Worm (Caenorhabditis elegans): ENCODE measurements around the gene H39E23.2.

Gene H39E23.2

ce11 chrV:14110042-14110441 lies at the start of gene H39E23.2:
Gene H39E23.2, plus strand, starts transcription at chrV:14110342.
- no peak for TF ChIP-seq spr-1 (tag; optimal IDR thresholded peaks at IDR 0.05)
- TF ChIP-seq nhr-28 (tag; optimal IDR thresholded peaks at IDR 0.05): no peak
- no peak for TF ChIP-seq cey-2 (tag; optimal IDR thresholded peaks at IDR 0.05; ENCODE audit: borderline replicate concordance, insufficient read depth)
- no peak for TF ChIP-seq nhr-11 (tag; optimal IDR thresholded peaks at IDR 0.05)
- TF ChIP-seq ceh-62 (tag; optimal IDR thresholded peaks at IDR 0.05): no peak

- TF ChIP-seq ZK337.2 (GFP tag; IDR thresholded peaks at IDR 0.05) (no peak), ceh-20 (GFP tag; IDR thresholded peaks at IDR 0.05) (no peak), fkh-10 (GFP tag; optimal IDR thresholded peaks at IDR 0.05) (no peak), aly-2 (tag; optimal IDR thresholded peaks at IDR 0.05) (no peak), egl-43 (GFP tag; IDR thresholded peaks at IDR 0.05) (no peak), egl-27 (tag; optimal IDR thresholded peaks at IDR 0.05) (no peak), snpc-4 (tag; optimal IDR thresholded peaks at IDR 0.05) (no peak), mxl-2 (GFP tag; conservative IDR thresholded peaks at IDR 0.05) (no peak), hlh-11 (tag; optimal IDR thresholded peaks at IDR 0.05) (no peak), dmd-9 (GFP tag; IDR thresholded peaks at IDR 0.05) (no peak), T20F7.1 (GFP tag; optimal IDR thresholded peaks at IDR 0.05) (no peak), rbr-2 (tag; optimal IDR thresholded peaks at IDR 0.05) (no peak), tag-97 (GFP tag; IDR thresholded peaks at IDR 0.05) (no peak), F49E8.2 (tag; optimal IDR thresholded peaks at IDR 0.05; ENCODE audit: borderline replicate concordance) (no peak), T26A8.4 (GFP tag; IDR thresholded peaks at IDR 0.05) (no peak), madf-5 (GFP tag; IDR thresholded peaks at IDR 0.05) (no peak)
Observed at ce11 chrV:14063980-14064379, 46.2 kb upstream of the H39E23.2 start.

- TF ChIP-seq fos-1 (tag; optimal IDR thresholded peaks at IDR 0.05): no peak
- no peak for TF ChIP-seq tra-1 (GFP tag; IDR thresholded peaks at IDR 0.05)
- TF ChIP-seq lin-1 (GFP tag; IDR thresholded peaks at IDR 0.05): no peak
- TF ChIP-seq nhr-237 (tag; optimal IDR thresholded peaks at IDR 0.05): no peak
- TF ChIP-seq ZK337.2 (GFP tag; IDR thresholded peaks at IDR 0.05): no peak
- TF ChIP-seq mdl-1 (tag; optimal IDR thresholded peaks at IDR 0.05): no peak
- TF ChIP-seq zag-1 (tag; optimal IDR thresholded peaks at IDR 0.05): no peak
Observed at ce11 chrV:14064422-14064821, 45.7 kb upstream of the H39E23.2 start, which contains the start of gene D1086.21. Gene D1086.21, plus strand, starts transcription at chrV:14064722.

ce11 chrV:14067816-14068296 lies 42.3 kb upstream of the H39E23.2 start, which contains the start of gene D1086.17:
Gene D1086.17, plus strand, starts transcription at chrV:14067866.
- TF ChIP-seq aha-1 (tag): peak; percentile 92
- no peak for TF ChIP-seq lsy-2 (tag; optimal IDR thresholded peaks at IDR 0.05)
- TF ChIP-seq zip-2 (tag; optimal IDR thresholded peaks at IDR 0.05): no peak

ce11 chrV:14069899-14070298 lies 40.2 kb upstream of the H39E23.2 start:
- TF ChIP-seq nhr-102 (tag; optimal IDR thresholded peaks at IDR 0.05) (no peak), unc-62 (GFP tag; optimal IDR thresholded peaks at IDR 0.05 in 1 of 2) (peak in 1 of 2 experiments; percentile 90), unc-62 (tag; optimal IDR thresholded peaks at IDR 0.05) (no peak), nhr-237 (tag; optimal IDR thresholded peaks at IDR 0.05) (no peak)

DNA sequence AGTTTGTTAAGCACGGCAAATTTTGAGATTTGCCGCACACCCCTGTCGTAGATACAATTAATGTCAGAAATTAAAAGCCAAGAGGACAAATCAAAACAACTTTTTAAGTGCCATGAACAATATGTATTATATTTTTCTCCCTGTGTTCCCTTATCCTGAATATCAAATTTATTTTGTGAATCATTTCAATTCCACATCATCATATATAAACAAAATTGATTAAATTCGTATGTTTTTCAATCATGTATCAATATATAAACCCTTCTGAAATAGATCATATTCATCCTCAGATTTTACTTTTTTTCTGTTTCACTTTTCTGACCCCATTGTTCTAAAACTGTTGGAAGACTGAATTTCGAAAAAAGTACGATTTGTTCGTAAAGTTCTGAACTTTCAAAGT lies 36.0 kb upstream of the H39E23.2 start, which contains the start of gene D1086.11:
TSS of gene D1086.11 (plus strand) at position 301 of the 400 bp plus-strand sequence.
- no peak for TF ChIP-seq mep-1 (tag; optimal IDR thresholded peaks at IDR 0.05)
- no peak for TF ChIP-seq arid-1 (GFP tag; conservative IDR thresholded peaks at IDR 0.05)
- TF ChIP-seq nhr-42 (GFP tag; IDR thresholded peaks at IDR 0.05): no peak
- no peak for TF ChIP-seq zfp-2 (tag; optimal IDR thresholded peaks at IDR 0.05)
- TF ChIP-seq ceh-32 (tag; optimal IDR thresholded peaks at IDR 0.05; ENCODE audit: poor library complexity): no peak
- no peak for TF ChIP-seq egl-27 (tag; optimal IDR thresholded peaks at IDR 0.05)
- no peak for TF ChIP-seq zip-2 (tag; optimal IDR thresholded peaks at IDR 0.05)
- TF ChIP-seq zfp-3 (GFP tag; conservative IDR thresholded peaks at IDR 0.05): no peak
- no peak for TF ChIP-seq lim-7 (GFP tag; IDR thresholded peaks at IDR 0.05)
- no peak for TF ChIP-seq mes-2 (tag; optimal IDR thresholded peaks at IDR 0.05; ENCODE audit: poor library complexity, severe bottlenecking)
- TF ChIP-seq hmg-1.1 (GFP tag; IDR thresholded peaks at IDR 0.05): no peak
- TF ChIP-seq nhr-25 (tag; optimal IDR thresholded peaks at IDR 0.05; ENCODE audit: borderline replicate concordance, insufficient read depth): no peak

All from whole organism, L4 larva.